In genomic region chrII:6835500-6835899, ce11 we compare ENCODE assay signal across 2 worm cellular contexts.
TF ChIP-seq lines count a peak whose summit lies in the region.

No protein-coding gene starts in this region.

TF ChIP-seq in whole organism, L2 larva, 48 proteins besides CTCF, POLR2A, EP300 and RAD21 (continued from another document):
- TF ChIP-seq nhr-25 (tag; optimal IDR thresholded peaks at IDR 0.05; lab: Kevin White, UChicago): peak; percentile 80
- no peak for TF ChIP-seq nhr-23 (tag; optimal IDR thresholded peaks at IDR 0.05; lab: Kevin White, UChicago)
- TF ChIP-seq ceh-16 (tag; optimal IDR thresholded peaks at IDR 0.05; lab: Kevin White, UChicago): peak; percentile 93
- TF ChIP-seq mdl-1 (tag; optimal IDR thresholded peaks at IDR 0.05; lab: Kevin White, UChicago): no peak
- no peak for TF ChIP-seq ztf-4 (tag; optimal IDR thresholded peaks at IDR 0.05; lab: Kevin White, UChicago)
- peak; percentile 58 for TF ChIP-seq nhr-6 (tag; optimal IDR thresholded peaks at IDR 0.05; lab: Kevin White, UChicago)
- no peak for TF ChIP-seq ztf-11 (tag; optimal IDR thresholded peaks at IDR 0.05; lab: Kevin White, UChicago)
- peak; percentile 23 for TF ChIP-seq nhr-21 (tag; optimal IDR thresholded peaks at IDR 0.05; lab: Kevin White, UChicago)
- TF ChIP-seq skn-1 (tag; optimal IDR thresholded peaks at IDR 0.05; lab: Kevin White, UChicago): no peak
- no peak for TF ChIP-seq R02D3.7 (tag; optimal IDR thresholded peaks at IDR 0.05; lab: Kevin White, UChicago)
- TF ChIP-seq sem-4 (tag; optimal IDR thresholded peaks at IDR 0.05; lab: Kevin White, UChicago): peak; percentile 88
- TF ChIP-seq ama-1 (optimal IDR thresholded peaks at IDR 0.05; lab: Kevin White, UChicago): no peak
- TF ChIP-seq gmeb-1 (tag; optimal IDR thresholded peaks at IDR 0.05; lab: Kevin White, UChicago): no peak
- no peak for TF ChIP-seq ztf-1 (GFP tag; conservative IDR thresholded peaks at IDR 0.05; lab: Robert Waterston, UW)
- no peak for TF ChIP-seq mbf-1 (tag; optimal IDR thresholded peaks at IDR 0.05; lab: Kevin White, UChicago)
- TF ChIP-seq lin-13 (GFP tag; optimal IDR thresholded peaks at IDR 0.05; lab: Kevin White, UChicago): peak; percentile 56
- no peak for TF ChIP-seq aly-2 (tag; optimal IDR thresholded peaks at IDR 0.05; lab: Kevin White, UChicago)
- TF ChIP-seq peb-1 (tag; optimal IDR thresholded peaks at IDR 0.05; lab: Kevin White, UChicago): no peak
TF ChIP-seq in whole organism, L2 larva: peak in this region for 18.

TF ChIP-seq in whole organism, L4 larva, 104 proteins besides CTCF, POLR2A, EP300 and RAD21 (continued from another document):
- no peak for TF ChIP-seq Y5F2A.4 (GFP tag; optimal IDR thresholded peaks at IDR 0.05; lab: Kevin White, UChicago)
- no peak for TF ChIP-seq lin-38 (GFP tag; IDR thresholded peaks at IDR 0.05; lab: Robert Waterston, UW)
- TF ChIP-seq ceh-82 (tag; optimal IDR thresholded peaks at IDR 0.05; lab: Kevin White, UChicago): no peak
- TF ChIP-seq saeg-2 (GFP tag; IDR thresholded peaks at IDR 0.05; lab: Robert Waterston, UW): no peak
- peak; percentile 18 for TF ChIP-seq nhr-10 (tag; optimal IDR thresholded peaks at IDR 0.05; lab: Kevin White, UChicago)
- TF ChIP-seq cey-2 (tag; optimal IDR thresholded peaks at IDR 0.05; lab: Kevin White, UChicago; ENCODE audit: borderline replicate concordance, insufficient read depth): no peak
- TF ChIP-seq zip-2 (tag; optimal IDR thresholded peaks at IDR 0.05; lab: Kevin White, UChicago): no peak
- TF ChIP-seq hlh-11 (tag; optimal IDR thresholded peaks at IDR 0.05; lab: Kevin White, UChicago): no peak
- peak in 1 of 2 experiments; percentile 98 for TF ChIP-seq unc-62 (GFP tag; optimal IDR thresholded peaks at IDR 0.05 in 1 of 2; lab: Kevin White, UChicago)
- TF ChIP-seq unc-62 (tag; optimal IDR thresholded peaks at IDR 0.05; lab: Kevin White, UChicago): no peak
- TF ChIP-seq nhr-41 (GFP tag; IDR thresholded peaks at IDR 0.05; lab: Robert Waterston, UW): no peak
- TF ChIP-seq egl-43 (GFP tag; IDR thresholded peaks at IDR 0.05; lab: Robert Waterston, UW): no peak
- no peak for TF ChIP-seq hif-1 (tag; optimal IDR thresholded peaks at IDR 0.05; lab: Kevin White, UChicago)
- TF ChIP-seq ztf-11 (tag; optimal IDR thresholded peaks at IDR 0.05; lab: Kevin White, UChicago): no peak
- peak; percentile 92 for TF ChIP-seq aha-1 (tag; lab: Kevin White, UChicago)
- TF ChIP-seq nhr-102 (tag; optimal IDR thresholded peaks at IDR 0.05; lab: Kevin White, UChicago): no peak
- TF ChIP-seq nhr-25 (tag; optimal IDR thresholded peaks at IDR 0.05; lab: Kevin White, UChicago; ENCODE audit: borderline replicate concordance, insufficient read depth): no peak
- TF ChIP-seq nhr-28 (tag; optimal IDR thresholded peaks at IDR 0.05; lab: Kevin White, UChicago): peak; percentile 80
- no peak for TF ChIP-seq lir-3 (tag; optimal IDR thresholded peaks at IDR 0.05; lab: Kevin White, UChicago)
- no peak for TF ChIP-seq arid-1 (GFP tag; conservative IDR thresholded peaks at IDR 0.05; lab: Robert Waterston, UW)
- TF ChIP-seq zfp-2 (tag; optimal IDR thresholded peaks at IDR 0.05; lab: Kevin White, UChicago): no peak
- TF ChIP-seq ZK337.2 (GFP tag; IDR thresholded peaks at IDR 0.05; lab: Robert Waterston, UW): no peak
- no peak for TF ChIP-seq nhr-48 (tag; optimal IDR thresholded peaks at IDR 0.05; lab: Kevin White, UChicago)
- TF ChIP-seq dve-1 (tag; optimal IDR thresholded peaks at IDR 0.05; lab: Kevin White, UChicago; ENCODE audit: insufficient read depth): peak; percentile 33
- TF ChIP-seq lin-15B (tag; optimal IDR thresholded peaks at IDR 0.05; lab: Kevin White, UChicago): no peak
- TF ChIP-seq mxl-3 (GFP tag; optimal IDR thresholded peaks at IDR 0.05; lab: Kevin White, UChicago): no peak
- TF ChIP-seq vab-7 (GFP tag; IDR thresholded peaks at IDR 0.05; lab: Robert Waterston, UW): no peak
- no peak for TF ChIP-seq lin-39 (tag; optimal IDR thresholded peaks at IDR 0.05; lab: Kevin White, UChicago)
- TF ChIP-seq ama-1 (optimal IDR thresholded peaks at IDR 0.05; lab: Kevin White, UChicago): no peak
- TF ChIP-seq hlh-30 (tag; optimal IDR thresholded peaks at IDR 0.05; lab: Kevin White, UChicago; ENCODE audit: insufficient read depth): peak; percentile 17
- no peak for TF ChIP-seq Y105C5A.15 (GFP tag; IDR thresholded peaks at IDR 0.05; lab: Robert Waterston, UW)
- no peak for TF ChIP-seq pqm-1 (tag; optimal IDR thresholded peaks at IDR 0.05; lab: Kevin White, UChicago)
- 0 out of 2 replicates have a peak, but pooled peaks have one; percentile 47 for TF ChIP-seq tra-1 (GFP tag; IDR thresholded peaks at IDR 0.05; lab: Robert Waterston, UW)
- peak in 1 of 2 experiments; percentile 50 for TF ChIP-seq lsy-2 (tag; optimal IDR thresholded peaks at IDR 0.05; lab: Kevin White, UChicago)
- no peak for TF ChIP-seq ZK546.5 (tag; optimal IDR thresholded peaks at IDR 0.05; lab: Kevin White, UChicago)
- no peak for TF ChIP-seq dmd-6 (GFP tag; IDR thresholded peaks at IDR 0.05; lab: Robert Waterston, UW)
- TF ChIP-seq F37D6.2 (tag; optimal IDR thresholded peaks at IDR 0.05; lab: Kevin White, UChicago): no peak
- no peak for TF ChIP-seq nhr-76 (tag; optimal IDR thresholded peaks at IDR 0.05; lab: Kevin White, UChicago)
- no peak for TF ChIP-seq duxl-1 (tag; optimal IDR thresholded peaks at IDR 0.05; lab: Kevin White, UChicago; ENCODE audit: poor library complexity)
- TF ChIP-seq T20F7.1 (GFP tag; optimal IDR thresholded peaks at IDR 0.05; lab: Kevin White, UChicago): no peak
- TF ChIP-seq set-16 (GFP tag; IDR thresholded peaks at IDR 0.05; lab: Robert Waterston, UW): no peak
- TF ChIP-seq zfp-3 (GFP tag; conservative IDR thresholded peaks at IDR 0.05; lab: Robert Waterston, UW): no peak
- TF ChIP-seq aly-2 (tag; optimal IDR thresholded peaks at IDR 0.05; lab: Kevin White, UChicago): no peak
- no peak for TF ChIP-seq daf-8 (GFP tag; IDR thresholded peaks at IDR 0.05; lab: Robert Waterston, UW)
- TF ChIP-seq fkh-10 (GFP tag; optimal IDR thresholded peaks at IDR 0.05; lab: Kevin White, UChicago): no peak
- TF ChIP-seq daf-12 (tag; optimal IDR thresholded peaks at IDR 0.05; lab: Kevin White, UChicago): no peak
- TF ChIP-seq sdz-12 (GFP tag; optimal IDR thresholded peaks at IDR 0.05; lab: Kevin White, UChicago): no peak
- no peak for TF ChIP-seq nhr-42 (GFP tag; IDR thresholded peaks at IDR 0.05; lab: Robert Waterston, UW)
- no peak for TF ChIP-seq D1046.2 (GFP tag; IDR thresholded peaks at IDR 0.05; lab: Robert Waterston, UW)
- TF ChIP-seq unc-39 (tag; optimal IDR thresholded peaks at IDR 0.05; lab: Kevin White, UChicago): no peak
- TF ChIP-seq zag-1 (tag; optimal IDR thresholded peaks at IDR 0.05; lab: Kevin White, UChicago): no peak
- TF ChIP-seq ceh-28 (tag; optimal IDR thresholded peaks at IDR 0.05; lab: Kevin White, UChicago): no peak
- TF ChIP-seq madf-5 (GFP tag; IDR thresholded peaks at IDR 0.05; lab: Robert Waterston, UW): no peak
- TF ChIP-seq F26F4.8 (GFP tag; conservative IDR thresholded peaks at IDR 0.05; lab: Robert Waterston, UW): no peak
- no peak for TF ChIP-seq ceh-32 (tag; optimal IDR thresholded peaks at IDR 0.05; lab: Kevin White, UChicago; ENCODE audit: poor library complexity)
- no peak for TF ChIP-seq rbr-2 (tag; optimal IDR thresholded peaks at IDR 0.05; lab: Kevin White, UChicago)
